ENCODE assay signal across 3 worm cellular contexts in the genomic region with DNA sequence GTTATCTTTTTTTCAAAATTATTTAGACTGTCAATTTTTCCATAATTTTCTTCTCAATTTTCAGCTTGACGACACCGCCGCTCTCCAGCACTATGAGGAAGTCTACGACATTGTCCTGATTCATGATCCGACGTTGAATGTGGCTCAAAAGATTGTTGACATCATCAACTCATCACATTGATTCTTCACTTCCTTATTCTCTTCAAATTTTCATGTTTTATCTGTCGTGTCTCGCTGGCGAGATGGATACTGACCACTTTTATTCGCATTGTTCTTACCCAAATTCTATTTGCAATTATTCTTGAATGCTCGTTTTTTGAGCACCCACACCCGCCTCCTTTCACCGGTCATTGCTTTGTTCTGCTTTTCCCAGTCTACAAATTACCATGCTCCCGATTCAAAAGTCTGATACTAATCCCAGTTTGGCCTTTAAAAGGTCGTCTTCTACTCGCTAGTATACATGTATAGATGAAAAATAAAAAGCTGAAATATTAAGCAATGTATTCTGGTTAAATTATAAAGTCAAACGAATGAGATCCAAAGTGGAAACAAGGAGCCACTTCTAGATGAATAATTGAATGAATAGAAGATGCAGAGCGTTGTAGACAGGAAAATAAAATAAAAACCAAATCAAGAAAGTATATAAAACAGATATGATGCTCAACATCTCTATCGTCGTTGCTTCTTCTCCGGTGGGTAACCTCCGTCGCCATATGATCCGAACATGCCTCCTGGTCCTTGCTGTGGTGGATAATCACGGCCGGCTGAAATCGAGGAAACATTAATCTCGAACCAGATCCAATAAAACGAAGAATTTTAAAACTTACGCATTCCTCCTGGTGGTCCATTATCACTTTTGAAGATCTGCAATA.
TF ChIP-seq lines count a peak whose summit lies in the region.

No protein-coding gene starts in this region.

TF ChIP-seq in whole organism, L3 larva, 47 proteins besides CTCF, POLR2A, EP300 and RAD21 (continued from another document):
- TF ChIP-seq nhr-43 (tag; optimal IDR thresholded peaks at IDR 0.05; lab: Kevin White, UChicago; ENCODE audit: poor library complexity, severe bottlenecking): peak; percentile 55

TF ChIP-seq in whole organism, L4 larva, 104 proteins besides CTCF, POLR2A, EP300 and RAD21 (continued from another document):
- TF ChIP-seq ceh-20 (GFP tag; IDR thresholded peaks at IDR 0.05; lab: Robert Waterston, UW) (0 out of 2 replicates have a peak, but pooled peaks have one; percentile 10), lin-1 (GFP tag; IDR thresholded peaks at IDR 0.05; lab: Robert Waterston, UW) (0 out of 2 replicates have a peak, but pooled peaks have one; percentile 18), saeg-2 (GFP tag; IDR thresholded peaks at IDR 0.05; lab: Robert Waterston, UW) (no peak), nhr-48 (tag; optimal IDR thresholded peaks at IDR 0.05; lab: Kevin White, UChicago) (peak; percentile 14), zfp-3 (GFP tag; conservative IDR thresholded peaks at IDR 0.05; lab: Robert Waterston, UW) (peak; percentile 78; the same call in 1 of the 2 replicates), daf-16 (GFP tag; optimal IDR thresholded peaks at IDR 0.05; lab: Kevin White, UChicago) (no peak), daf-16 (tag; optimal IDR thresholded peaks at IDR 0.05; lab: Kevin White, UChicago) (peak; percentile 28), nhr-25 (tag; optimal IDR thresholded peaks at IDR 0.05; lab: Kevin White, UChicago; ENCODE audit: borderline replicate concordance, insufficient read depth) (peak; percentile 45), daf-8 (GFP tag; IDR thresholded peaks at IDR 0.05; lab: Robert Waterston, UW) (no peak), hif-1 (tag; optimal IDR thresholded peaks at IDR 0.05; lab: Kevin White, UChicago) (peak in 1 of 2 experiments; percentile 13), F10B5.3 (tag; optimal IDR thresholded peaks at IDR 0.05; lab: Kevin White, UChicago) (peak; percentile 12), hmg-1.1 (GFP tag; IDR thresholded peaks at IDR 0.05; lab: Robert Waterston, UW) (peak; percentile 22; the same call in 1 of the 2 replicates), pha-4 (GFP tag; IDR thresholded peaks at IDR 0.05; lab: Robert Waterston, UW) (peak; percentile 48), pha-4 (tag; optimal IDR thresholded peaks at IDR 0.05; lab: Kevin White, UChicago) (no peak), mes-2 (tag; optimal IDR thresholded peaks at IDR 0.05; lab: Kevin White, UChicago; ENCODE audit: poor library complexity, severe bottlenecking) (peak; percentile 36), T26A8.4 (GFP tag; IDR thresholded peaks at IDR 0.05; lab: Robert Waterston, UW) (peak; percentile 72; the same call in 1 of the 2 replicates), aha-1 (tag; lab: Kevin White, UChicago) (peak; percentile 73), nhr-77 (tag; optimal IDR thresholded peaks at IDR 0.05; lab: Kevin White, UChicago) (peak; percentile 17), zip-11 (GFP tag; IDR thresholded peaks at IDR 0.05; lab: Robert Waterston, UW) (no peak), T20F7.1 (GFP tag; optimal IDR thresholded peaks at IDR 0.05; lab: Kevin White, UChicago) (peak; percentile 12), snpc-1.2 (GFP tag; IDR thresholded peaks at IDR 0.05; lab: Robert Waterston, UW) (no peak)

TF ChIP-seq in whole organism, young adult, 124 proteins besides CTCF, POLR2A, EP300 and RAD21 (continued from another document and continues in another):
- TF ChIP-seq bed-2 (GFP tag; IDR thresholded peaks at IDR 0.05; lab: Robert Waterston, UW) (no peak), F33H1.4 (GFP tag; IDR thresholded peaks at IDR 0.05; lab: Robert Waterston, UW) (no peak), Y53F4B.3 (GFP tag; IDR thresholded peaks at IDR 0.05; lab: Robert Waterston, UW) (no peak), F49E8.2 (tag; optimal IDR thresholded peaks at IDR 0.05; lab: Kevin White, UChicago; ENCODE audit: insufficient read depth) (peak; percentile 61), sea-2 (GFP tag; IDR thresholded peaks at IDR 0.05; lab: Robert Waterston, UW) (no peak), mel-28 (tag; optimal IDR thresholded peaks at IDR 0.05; lab: Kevin White, UChicago; ENCODE audit: borderline replicate concordance) (no peak), T26A5.8 (tag; optimal IDR thresholded peaks at IDR 0.05; lab: Kevin White, UChicago) (no peak), cebp-1 (GFP tag; IDR thresholded peaks at IDR 0.05; lab: Robert Waterston, UW) (no peak), cebp-1 (tag; optimal IDR thresholded peaks at IDR 0.05; lab: Kevin White, UChicago) (peak; percentile 35), ztf-28 (GFP tag; IDR thresholded peaks at IDR 0.05; lab: Robert Waterston, UW) (no peak), ztf-18 (tag; optimal IDR thresholded peaks at IDR 0.05; lab: Kevin White, UChicago) (no peak), egrh-3 (GFP tag; IDR thresholded peaks at IDR 0.05; lab: Robert Waterston, UW) (no peak), cebp-2 (GFP tag; IDR thresholded peaks at IDR 0.05; lab: Robert Waterston, UW) (no peak), B0019.2 (GFP tag; conservative IDR thresholded peaks at IDR 0.05; lab: Robert Waterston, UW) (no peak), F57C9.4 (tag; optimal IDR thresholded peaks at IDR 0.05; lab: Kevin White, UChicago) (no peak), let-526 (GFP tag; IDR thresholded peaks at IDR 0.05; lab: Robert Waterston, UW) (no peak), F55B11.4 (tag; optimal IDR thresholded peaks at IDR 0.05; lab: Kevin White, UChicago; ENCODE audit: borderline replicate concordance, insufficient read depth) (no peak), nfyb-1 (GFP tag; IDR thresholded peaks at IDR 0.05; lab: Robert Waterston, UW) (0 out of 2 replicates have a peak, but pooled peaks have one; percentile 54), unc-130 (GFP tag; optimal IDR thresholded peaks at IDR 0.05; lab: Kevin White, UChicago) (no peak), ztf-22 (GFP tag; optimal IDR thresholded peaks at IDR 0.05; lab: Kevin White, UChicago) (no peak), nhr-80 (tag; optimal IDR thresholded peaks at IDR 0.05; lab: Kevin White, UChicago) (no peak), nhr-90 (tag; optimal IDR thresholded peaks at IDR 0.05; lab: Kevin White, UChicago) (no peak), ztf-3 (GFP tag; optimal IDR thresholded peaks at IDR 0.05; lab: Kevin White, UChicago) (no peak), snpc-4 (GFP tag; optimal IDR thresholded peaks at IDR 0.05; lab: Kevin White, UChicago) (peak; percentile 36), snpc-4 (tag; optimal IDR thresholded peaks at IDR 0.05; lab: Kevin White, UChicago) (no peak), madf-10 (tag; optimal IDR thresholded peaks at IDR 0.05; lab: Kevin White, UChicago) (peak; percentile 2), rcor-1 (GFP tag; IDR thresholded peaks at IDR 0.05; lab: Robert Waterston, UW) (no peak), F22D6.2 (tag; optimal IDR thresholded peaks at IDR 0.05; lab: Kevin White, UChicago) (no peak), mes-4 (tag; optimal IDR thresholded peaks at IDR 0.05; lab: Kevin White, UChicago) (no peak), Y56A3A.18 (GFP tag; IDR thresholded peaks at IDR 0.05; lab: Robert Waterston, UW) (0 out of 2 replicates have a peak, but pooled peaks have one; percentile 74), F39B2.1 (GFP tag; IDR thresholded peaks at IDR 0.05; lab: Robert Waterston, UW) (no peak), egl-44 (GFP tag; IDR thresholded peaks at IDR 0.05; lab: Robert Waterston, UW) (no peak), tbp1 (GFP tag; optimal IDR thresholded peaks at IDR 0.05; lab: Kevin White, UChicago) (no peak), fkh-3 (tag; optimal IDR thresholded peaks at IDR 0.05; lab: Kevin White, UChicago) (no peak), ceh-91 (GFP tag; IDR thresholded peaks at IDR 0.05; lab: Robert Waterston, UW) (no peak), lsy-27 (tag; optimal IDR thresholded peaks at IDR 0.05; lab: Kevin White, UChicago; ENCODE audit: borderline replicate concordance, insufficient read depth) (no peak), aptf-2 (GFP tag; conservative IDR thresholded peaks at IDR 0.05; lab: Robert Waterston, UW) (no peak), xnd-1 (tag; optimal IDR thresholded peaks at IDR 0.05; lab: Kevin White, UChicago) (no peak), tlf-1 (GFP tag; optimal IDR thresholded peaks at IDR 0.05; lab: Kevin White, UChicago) (peak; percentile 43), ceh-58 (GFP tag; IDR thresholded peaks at IDR 0.05; lab: Robert Waterston, UW) (0 out of 2 replicates have a peak, but pooled peaks have one; percentile 62), Y95B8A.8 (GFP tag; IDR thresholded peaks at IDR 0.05; lab: Robert Waterston, UW) (no peak), F57A8.1 (GFP tag; optimal IDR thresholded peaks at IDR 0.05; lab: Kevin White, UChicago) (no peak), let-607 (tag; optimal IDR thresholded peaks at IDR 0.05; lab: Kevin White, UChicago) (no peak), ama-1 (optimal IDR thresholded peaks at IDR 0.05; lab: Kevin White, UChicago) (peak; percentile 2), ama-1 (GFP tag; optimal IDR thresholded peaks at IDR 0.05; lab: Kevin White, UChicago) (peak in 1 of 2 experiments; percentile 70), tbx-9 (tag; optimal IDR thresholded peaks at IDR 0.05; lab: Kevin White, UChicago; ENCODE audit: borderline replicate concordance) (no peak), B0336.3 (GFP tag; IDR thresholded peaks at IDR 0.05; lab: Robert Waterston, UW) (peak; percentile 66), ZK185.1 (tag; optimal IDR thresholded peaks at IDR 0.05; lab: Kevin White, UChicago; ENCODE audit: poor library complexity, severe bottlenecking) (peak; percentile 23), C06A6.2 (GFP tag; conservative IDR thresholded peaks at IDR 0.05; lab: Robert Waterston, UW) (no peak), Y79H2A.3 (GFP tag; conservative IDR thresholded peaks at IDR 0.05; lab: Robert Waterston, UW) (0 out of 2 replicates have a peak, but pooled peaks have one; percentile 49), hsf-1 (GFP tag; IDR thresholded peaks at IDR 0.05; lab: Robert Waterston, UW) (no peak), dpff-1 (tag; optimal IDR thresholded peaks at IDR 0.05; lab: Kevin White, UChicago) (no peak), athp-1 (tag; optimal IDR thresholded peaks at IDR 0.05; lab: Kevin White, UChicago) (peak; percentile 31), hrde-1 (tag; optimal IDR thresholded peaks at IDR 0.05; lab: Kevin White, UChicago; ENCODE audit: borderline replicate concordance) (peak; percentile 88), hlh-12 (tag; optimal IDR thresholded peaks at IDR 0.05; lab: Kevin White, UChicago) (no peak), lin-40 (tag; optimal IDR thresholded peaks at IDR 0.05; lab: Kevin White, UChicago) (no peak), F23B12.7 (tag; optimal IDR thresholded peaks at IDR 0.05; lab: Kevin White, UChicago; ENCODE audit: insufficient read depth) (no peak), snpc-1.1 (tag; optimal IDR thresholded peaks at IDR 0.05; lab: Kevin White, UChicago; ENCODE audit: insufficient read depth) (no peak), ceh-40 (GFP tag; IDR thresholded peaks at IDR 0.05; lab: Robert Waterston, UW) (no peak), dox-1 (GFP tag; IDR thresholded peaks at IDR 0.05; lab: Robert Waterston, UW) (peak; percentile 35; the same call in 1 of the 2 replicates), ekl-4 (GFP tag; IDR thresholded peaks at IDR 0.05; lab: Robert Waterston, UW) (peak; percentile 7; the same call in 1 of the 2 replicates), egl-18 (GFP tag; IDR thresholded peaks at IDR 0.05; lab: Robert Waterston, UW) (0 out of 2 replicates have a peak, but pooled peaks have one; percentile 3), akir-1 (GFP tag; optimal IDR thresholded peaks at IDR 0.05; lab: Kevin White, UChicago) (no peak), ets-4 (GFP tag; optimal IDR thresholded peaks at IDR 0.05; lab: Kevin White, UChicago) (no peak), lin-35 (GFP tag; optimal IDR thresholded peaks at IDR 0.05; lab: Kevin White, UChicago) (peak in 1 of 3 experiments; percentile 52), C17E4.6 (GFP tag; IDR thresholded peaks at IDR 0.05; lab: Robert Waterston, UW) (no peak), nhr-120 (GFP tag; IDR thresholded peaks at IDR 0.05; lab: Robert Waterston, UW) (no peak), Y67H2A.10 (GFP tag; conservative IDR thresholded peaks at IDR 0.05; lab: Robert Waterston, UW) (no peak), bed-1 (GFP tag; IDR thresholded peaks at IDR 0.05; lab: Robert Waterston, UW) (no peak), ceh-27 (GFP tag; optimal IDR thresholded peaks at IDR 0.05; lab: Kevin White, UChicago) (no peak), ztf-26 (tag; optimal IDR thresholded peaks at IDR 0.05; lab: Kevin White, UChicago) (no peak), lir-1 (GFP tag; conservative IDR thresholded peaks at IDR 0.05; lab: Robert Waterston, UW) (no peak), madf-8 (GFP tag; conservative IDR thresholded peaks at IDR 0.05; lab: Robert Waterston, UW) (no peak), T07F8.4 (tag; optimal IDR thresholded peaks at IDR 0.05; lab: Kevin White, UChicago) (no peak), F52B5.7 (tag; optimal IDR thresholded peaks at IDR 0.05; lab: Kevin White, UChicago) (no peak), ceh-100 (GFP tag; IDR thresholded peaks at IDR 0.05; lab: Robert Waterston, UW) (no peak), die-1 (tag; optimal IDR thresholded peaks at IDR 0.05; lab: Kevin White, UChicago) (no peak), efl-1 (GFP tag; optimal IDR thresholded peaks at IDR 0.05; lab: Kevin White, UChicago) (no peak), Y53G8AR.9 (GFP tag; conservative IDR thresholded peaks at IDR 0.05; lab: Robert Waterston, UW) (peak; percentile 63), F37B4.10 (GFP tag; IDR thresholded peaks at IDR 0.05; lab: Robert Waterston, UW) (no peak), mcd-1 (GFP tag; IDR thresholded peaks at IDR 0.05; lab: Robert Waterston, UW) (no peak; the same call in 1 of the 2 replicates), nfya-2 (GFP tag; IDR thresholded peaks at IDR 0.05; lab: Robert Waterston, UW) (0 out of 2 replicates have a peak, but pooled peaks have one; percentile 1), ccch-3 (GFP tag; optimal IDR thresholded peaks at IDR 0.05; lab: Kevin White, UChicago) (no peak), F10E7.11 (tag; optimal IDR thresholded peaks at IDR 0.05; lab: Kevin White, UChicago) (peak; percentile 21), zfh-2 (GFP tag; conservative IDR thresholded peaks at IDR 0.05; lab: Robert Waterston, UW) (no peak), ceh-79 (tag; optimal IDR thresholded peaks at IDR 0.05; lab: Kevin White, UChicago) (no peak), attf-6 (GFP tag; IDR thresholded peaks at IDR 0.05; lab: Robert Waterston, UW) (no peak), sdz-38 (tag; optimal IDR thresholded peaks at IDR 0.05; lab: Kevin White, UChicago) (no peak), aptf-3 (GFP tag; IDR thresholded peaks at IDR 0.05; lab: Robert Waterston, UW) (no peak), madf-6 (GFP tag; IDR thresholded peaks at IDR 0.05; lab: Robert Waterston, UW) (0 out of 2 replicates have a peak, but pooled peaks have one; percentile 23), D2030.7 (GFP tag; IDR thresholded peaks at IDR 0.05; lab: Robert Waterston, UW) (no peak), dpl-1 (GFP tag; optimal IDR thresholded peaks at IDR 0.05; lab: Kevin White, UChicago) (no peak), K11D2.4 (GFP tag; IDR thresholded peaks at IDR 0.05; lab: Robert Waterston, UW) (0 out of 2 replicates have a peak, but pooled peaks have one; percentile 22), rec-8 (tag; optimal IDR thresholded peaks at IDR 0.05; lab: Kevin White, UChicago) (peak; percentile 7 to 29), ztf-25 (GFP tag; IDR thresholded peaks at IDR 0.05; lab: Robert Waterston, UW) (no peak), snpc-3.4 (tag; optimal IDR thresholded peaks at IDR 0.05; lab: Kevin White, UChicago) (no peak), madf-3 (GFP tag; IDR thresholded peaks at IDR 0.05; lab: Robert Waterston, UW) (0 out of 2 replicates have a peak, but pooled peaks have one; percentile 30), zim-3 (tag; optimal IDR thresholded peaks at IDR 0.05; lab: Kevin White, UChicago) (no peak)
